Fruit fly (Drosophila melanogaster) whole organism, adult: ENCODE results near the gene CG32462.

Source experiments
- CG11617 ChIP-seq: fragments of 200-800 bp; sonication (Bioruptor generic); optimal IDR thresholded peaks from 2 replicates; lab custom pipeline; 2017; ENCODE audit warnings: mild to moderate bottlenecking, missing biosample characterization, missing genetic modification reagents, missing genetic modification characterization
- CG12768 ChIP-seq: fragments of 200-800 bp; sonication (Bioruptor generic); optimal IDR thresholded peaks from 2 replicates; lab custom pipeline; 2017; ENCODE audit warnings: missing biosample characterization, missing genetic modification characterization, mild to moderate bottlenecking, moderate library complexity, missing genetic modification reagents
- CG14711 ChIP-seq: fragments of 200-800 bp; sonication (Bioruptor generic); optimal IDR thresholded peaks from 2 replicates; lab custom pipeline; 2018; ENCODE audit warnings: missing biosample characterization, mild to moderate bottlenecking, missing genetic modification characterization, moderate library complexity
- CG1620 ChIP-seq: fragments of 200-800 bp; sonication (Bioruptor generic); optimal IDR thresholded peaks from 2 replicates; lab custom pipeline; 2016; ENCODE audit warnings: missing biosample characterization, missing genetic modification characterization
- CG33017 ChIP-seq: fragments of 200-800 bp; sonication (Bioruptor generic); optimal IDR thresholded peaks from 2 replicates; lab custom pipeline; 2018; ENCODE audit warnings: missing biosample characterization, mild to moderate bottlenecking, missing genetic modification characterization, moderate library complexity
- CG5204 ChIP-seq: fragments of 200-800 bp; sonication (Bioruptor generic); optimal IDR thresholded peaks from 2 replicates; lab custom pipeline; 2016; ENCODE audit warnings: missing biosample characterization, missing genetic modification characterization
- CG7045 ChIP-seq: fragments of 200-800 bp; sonication (Bioruptor generic); optimal IDR thresholded peaks from 2 replicates; lab custom pipeline; 2017; ENCODE audit warnings: missing biosample characterization, mild to moderate bottlenecking, missing genetic modification characterization
- CG7101 ChIP-seq: fragments of 200-800 bp; sonication (Bioruptor generic); optimal IDR thresholded peaks from 2 replicates; lab custom pipeline; 2018; ENCODE audit warnings: missing biosample characterization, mild to moderate bottlenecking, missing genetic modification characterization, moderate library complexity
- Clk ChIP-seq: fragments of 200-800 bp; sonication (Bioruptor generic); optimal IDR thresholded peaks from 2 replicates; lab custom pipeline; 2017; ENCODE audit warnings: missing biosample characterization, missing genetic modification characterization
- Crg-1 ChIP-seq: fragments of 200-800 bp; sonication (Bioruptor generic); optimal IDR thresholded peaks from 2 replicates; lab custom pipeline; 2016; ENCODE audit warnings: missing biosample characterization, missing genetic modification characterization
- Hr96 ChIP-seq: fragments of 200-800 bp; sonication (Bioruptor generic); optimal IDR thresholded peaks from 2 replicates; lab custom pipeline; 2016; ENCODE audit warnings: missing biosample characterization, missing genetic modification characterization
- Mnt ChIP-seq: fragments of 200-800 bp; sonication (Bioruptor generic); optimal IDR thresholded peaks from 2 replicates; lab custom pipeline; 2016; ENCODE audit warnings: missing biosample characterization, mild to moderate bottlenecking, missing genetic modification characterization
- bab1 ChIP-seq: fragments of 200-800 bp; sonication (Bioruptor generic); optimal IDR thresholded peaks from 3 replicates; lab custom pipeline; 2019; ENCODE audit warnings: missing biosample characterization, mild to moderate bottlenecking, missing genetic modification characterization, moderate library complexity
- cic ChIP-seq: fragments of 200-800 bp; sonication (Bioruptor generic); optimal IDR thresholded peaks from 2 replicates; lab custom pipeline; 2017; ENCODE audit warnings: missing biosample characterization, mild to moderate bottlenecking, missing genetic modification characterization, moderate library complexity
- cnc ChIP-seq, 2 experiments: fragments of >200 bp; optimal IDR thresholded peaks; 2 replicates each; lab custom pipeline; 2017
- kay ChIP-seq: fragments of 200-800 bp; sonication (Bioruptor generic); peaks from one replicate; lab custom pipeline; 2016; ENCODE audit warnings: missing biosample characterization, missing genetic modification characterization, borderline replicate concordance
- ovo ChIP-seq: fragments of 200-800 bp; sonication (Bioruptor generic); optimal IDR thresholded peaks from 2 replicates; lab custom pipeline; 2016; ENCODE audit warnings: missing biosample characterization, missing genetic modification characterization
- pad ChIP-seq: fragments of 200-800 bp; sonication (Bioruptor generic); optimal IDR thresholded peaks from 3 replicates; lab custom pipeline; 2017; ENCODE audit warnings: missing biosample characterization, missing genetic modification characterization, mild to moderate bottlenecking, moderate library complexity, missing genetic modification reagents
- tj ChIP-seq: fragments of 200-800 bp; sonication (Bioruptor generic); optimal IDR thresholded peaks from 3 replicates; lab custom pipeline; 2017; ENCODE audit warnings: missing biosample characterization, mild to moderate bottlenecking, missing genetic modification characterization, moderate library complexity
- toe ChIP-seq: fragments of 200-800 bp; sonication (Bioruptor generic); optimal IDR thresholded peaks from 2 replicates; lab custom pipeline; 2016; ENCODE audit warnings: missing biosample characterization, missing genetic modification characterization

Gene CG32462

DNA sequence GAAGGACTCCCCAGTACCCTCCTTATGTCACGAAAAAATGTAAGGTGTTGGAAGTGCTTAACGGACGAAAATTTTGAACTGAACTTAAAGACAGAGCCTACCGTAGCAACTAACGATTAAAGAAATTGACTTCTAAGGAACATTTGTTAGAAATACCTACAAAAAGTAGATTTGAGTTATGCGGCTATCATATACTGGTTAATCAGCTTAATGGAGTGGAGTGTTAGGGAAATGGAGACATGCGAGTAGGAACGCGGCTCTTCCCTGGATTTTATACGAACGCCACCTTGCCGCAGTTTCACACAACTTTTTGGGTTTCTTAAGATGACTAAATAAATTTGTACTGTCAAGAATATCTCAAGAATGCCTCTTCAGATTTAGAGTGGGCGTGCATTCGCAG is at the start of gene CG32462:
Gene CG32462 (minus strand): TSS at position 101 of the 400 bp plus-strand sequence.
- TF ChIP-seq CG7101 (no peak), kay (no peak), Crg-1 (GFP tag; lab: Kevin White, UChicago) (no peak), pad (GFP tag; lab: Kevin White, UChicago) (no peak), CG5204 (GFP tag; lab: Kevin White, UChicago) (no peak), CG12768 (no peak), CG1620 (GFP tag; lab: Kevin White, UChicago) (no peak), CG14711 (tag; lab: Kevin White, UChicago) (no peak), CG7045 (GFP tag; lab: Kevin White, UChicago) (no peak), Clk (GFP tag; lab: Kevin White, UChicago) (no peak), cic (no peak), ovo (GFP tag; lab: Kevin White, UChicago) (no peak), tj (GFP tag; lab: Kevin White, UChicago) (no peak)

DNA sequence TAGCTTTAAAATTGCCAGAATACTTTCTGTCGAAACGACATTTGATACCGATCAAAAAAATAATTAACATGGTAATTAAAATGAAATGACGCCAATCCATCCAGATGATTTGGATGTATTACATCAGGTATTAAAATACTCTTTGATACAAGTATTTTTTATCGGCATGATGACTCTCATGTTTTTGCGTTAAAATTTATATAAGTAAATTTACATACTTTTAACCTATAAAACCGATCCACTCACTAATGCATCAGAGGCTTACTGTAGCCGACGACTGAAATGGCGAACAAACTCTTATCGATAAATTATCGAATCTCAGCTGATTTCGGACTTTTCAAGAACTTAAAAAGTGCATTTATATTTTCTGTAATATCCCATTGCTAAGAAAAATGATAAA is 48.3 kb upstream of the CG32462 start, which contains the start of gene BoYb:
Gene BoYb (plus strand): TSS at position 301 of the 400 bp plus-strand sequence.
- no peak for TF ChIP-seq CG14711 (tag; lab: Kevin White, UChicago)
- no peak for TF ChIP-seq CG11617
- no peak for TF ChIP-seq Hr96
- TF ChIP-seq CG33017 (tag; lab: Kevin White, UChicago): no peak
- no peak for TF ChIP-seq tj (GFP tag; lab: Kevin White, UChicago)
- TF ChIP-seq CG7045 (GFP tag; lab: Kevin White, UChicago): no peak
- no peak for TF ChIP-seq kay
- no peak for TF ChIP-seq CG1620 (GFP tag; lab: Kevin White, UChicago)
- TF ChIP-seq Clk (GFP tag; lab: Kevin White, UChicago): no peak
- no peak for TF ChIP-seq cnc (optimal IDR thresholded peaks at IDR 0.05; lab: Kevin White, UChicago)
- no peak for TF ChIP-seq CG7101
- TF ChIP-seq Mnt (GFP tag; lab: Kevin White, UChicago): no peak
- TF ChIP-seq pad (GFP tag; lab: Kevin White, UChicago): no peak
- no peak for TF ChIP-seq cic
- TF ChIP-seq toe (GFP tag; lab: Kevin White, UChicago): no peak
- TF ChIP-seq CG12768: no peak
- TF ChIP-seq ovo (GFP tag; lab: Kevin White, UChicago): no peak
- no peak for TF ChIP-seq bab1 (GFP tag; lab: Kevin White, UChicago)
- no peak for TF ChIP-seq CG5204 (GFP tag; lab: Kevin White, UChicago)

DNA sequence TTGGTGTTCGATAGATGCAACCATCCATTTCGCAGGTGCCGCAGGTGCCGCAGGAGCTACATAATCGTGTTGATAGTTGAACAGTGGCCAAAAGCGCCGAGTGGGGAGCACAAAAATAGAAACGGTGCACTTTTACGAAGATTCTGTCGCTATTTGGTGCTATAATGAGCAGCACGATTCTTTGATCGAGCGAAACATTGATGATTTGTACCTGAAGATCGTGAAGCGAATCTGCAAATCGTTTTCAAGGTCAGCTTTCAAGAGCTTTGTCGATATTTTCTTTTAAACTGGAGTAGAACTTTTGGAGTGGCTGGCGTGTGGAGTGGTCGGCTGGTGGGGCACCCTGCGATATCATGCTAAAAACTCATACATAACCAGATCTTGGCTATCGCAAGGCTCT is 45.1 kb upstream of the CG32462 start, which contains the start of gene CG11131:
Gene CG11131 (plus strand): TSS at position 301 of the 400 bp plus-strand sequence.
- TF ChIP-seq cic (no peak), cnc (optimal IDR thresholded peaks at IDR 0.05; lab: Kevin White, UChicago) (no peak), CG1620 (GFP tag; lab: Kevin White, UChicago) (no peak), tj (GFP tag; lab: Kevin White, UChicago) (no peak), CG33017 (tag; lab: Kevin White, UChicago) (no peak), CG7045 (GFP tag; lab: Kevin White, UChicago) (no peak), CG11617 (no peak), toe (GFP tag; lab: Kevin White, UChicago) (no peak), CG5204 (GFP tag; lab: Kevin White, UChicago) (no peak), Clk (GFP tag; lab: Kevin White, UChicago) (no peak)

dm6 chr3L:22894689-22895283 is 41.5 kb upstream of the CG32462 start:
- TF ChIP-seq bab1 (GFP tag; lab: Kevin White, UChicago) (peak; percentile 11), toe (GFP tag; lab: Kevin White, UChicago) (no peak), Hr96 (no peak), CG33017 (tag; lab: Kevin White, UChicago) (no peak), tj (GFP tag; lab: Kevin White, UChicago) (no peak), CG7045 (GFP tag; lab: Kevin White, UChicago) (no peak), ovo (GFP tag; lab: Kevin White, UChicago) (no peak), Crg-1 (GFP tag; lab: Kevin White, UChicago) (no peak)

DNA sequence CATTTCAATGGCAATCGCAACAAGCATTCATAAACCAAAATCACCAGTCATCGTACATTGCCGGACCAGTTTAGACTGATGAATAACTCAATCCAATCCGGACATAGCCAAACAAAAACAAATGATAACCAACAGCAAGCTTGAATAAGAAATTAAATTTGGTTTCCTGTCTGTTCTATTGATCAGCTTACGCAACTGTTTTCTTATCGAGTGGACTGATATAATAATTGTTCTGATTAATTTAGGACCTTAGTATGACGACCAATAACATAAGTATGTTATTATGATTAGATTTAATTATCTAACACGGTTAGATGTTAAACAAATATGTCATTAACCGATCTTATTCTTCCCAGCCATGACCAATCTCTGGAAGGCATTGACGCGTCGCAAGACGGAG is 37.7 kb upstream of the CG32462 start:
- no peak for TF ChIP-seq pad (GFP tag; lab: Kevin White, UChicago)
- TF ChIP-seq kay: peak; percentile 1
- TF ChIP-seq CG7045 (GFP tag; lab: Kevin White, UChicago): no peak

DNA sequence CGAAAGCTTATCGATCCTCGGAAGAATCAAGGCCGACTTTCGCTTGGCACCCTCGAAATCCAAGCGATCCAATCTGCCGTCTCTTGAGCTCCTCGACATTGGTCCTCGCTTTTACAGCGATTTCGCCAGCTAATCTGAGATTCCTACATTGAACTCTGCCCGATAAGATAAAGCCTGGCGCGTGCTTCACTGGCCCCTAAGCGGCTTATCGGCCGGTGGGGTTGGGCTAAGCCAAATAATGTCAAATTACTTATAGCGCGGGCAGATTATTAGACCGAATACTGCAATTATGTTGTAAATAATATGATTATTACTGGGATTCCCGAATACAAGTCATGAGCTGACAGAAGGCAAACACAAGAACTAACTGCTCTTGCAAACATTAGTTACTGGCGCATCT is 36.7 kb upstream of the CG32462 start:
- TF ChIP-seq CG12768 (peak; percentile 61), CG7101 (no peak), Hr96 (no peak), kay (peak; percentile 92), cic (peak; percentile 27)

dm6 chr3L:22888591-22889258 is 35.4 kb upstream of the CG32462 start:
- no peak for TF ChIP-seq CG1620 (GFP tag; lab: Kevin White, UChicago)
- TF ChIP-seq CG14711 (tag; lab: Kevin White, UChicago): no peak
- TF ChIP-seq Hr96: no peak
- TF ChIP-seq ovo (GFP tag; lab: Kevin White, UChicago): no peak
- no peak for TF ChIP-seq kay
- TF ChIP-seq Mnt (GFP tag; lab: Kevin White, UChicago): no peak
